Fruit fly (Drosophila melanogaster) whole organism, wandering third instar larva: ENCODE results near the gene CG33124.

Experiments
- Abd-B ChIP-seq: fragments of >200 bp; optimal IDR thresholded peaks from 2 replicates; lab custom pipeline; 2017; ENCODE audit warnings: missing biosample characterization, missing genetic modification characterization
- N ChIP-seq: fragments of >200 bp; optimal IDR thresholded peaks from 2 replicates; lab custom pipeline; 2018; ENCODE audit warnings: missing biosample characterization, missing external identifiers, missing genetic modification characterization
- Sp1 ChIP-seq: fragments of 200-800 bp; sonication (Bioruptor generic); optimal IDR thresholded peaks from 3 replicates; lab custom pipeline; 2019; ENCODE audit warnings: missing biosample characterization, mild to moderate bottlenecking, missing genetic modification characterization, moderate library complexity
- jim ChIP-seq: fragments of 175-275, 200-325 bp; sonication (Bioruptor generic); optimal IDR thresholded peaks from 2 replicates; lab custom pipeline; 2016; ENCODE audit warnings: missing biosample characterization, mild to moderate bottlenecking, missing genetic modification characterization
- pan ChIP-seq: fragments of >200 bp; optimal IDR thresholded peaks from 2 replicates; lab custom pipeline; 2017
- rgr ChIP-seq: fragments of 200-800 bp; sonication (Bioruptor generic); optimal IDR thresholded peaks from 3 replicates; lab custom pipeline; 2016; ENCODE audit warnings: missing biosample characterization, mild to moderate bottlenecking, missing genetic modification characterization
- tai ChIP-seq: sonication (Bioruptor generic); optimal IDR thresholded peaks from 2 replicates; lab custom pipeline; 2016; ENCODE audit warnings: missing biosample characterization, missing genetic modification characterization
- usp ChIP-seq: fragments of >200 bp; optimal IDR thresholded peaks from 2 replicates; lab custom pipeline; 2017; ENCODE audit warnings: missing biosample characterization, missing genetic modification characterization

dm6 chr2L:2239284-2239683, 30.4 kb upstream of the CG33124 start, which contains the start of gene Tengl2:
- TF ChIP-seq pan (lab: Kevin White, UChicago) (no peak), tai (no peak), Sp1 (GFP tag; lab: Kevin White, UChicago) (no peak), N (GFP tag; lab: Kevin White, UChicago) (no peak), jim (GFP tag; lab: Kevin White, UChicago) (no peak), Abd-B (no peak), usp (no peak), rgr (GFP tag; lab: Kevin White, UChicago) (no peak)
